Worm (Caenorhabditis elegans): ENCODE results near the gene W07A12.8.

W07A12.8 gene

DNA sequence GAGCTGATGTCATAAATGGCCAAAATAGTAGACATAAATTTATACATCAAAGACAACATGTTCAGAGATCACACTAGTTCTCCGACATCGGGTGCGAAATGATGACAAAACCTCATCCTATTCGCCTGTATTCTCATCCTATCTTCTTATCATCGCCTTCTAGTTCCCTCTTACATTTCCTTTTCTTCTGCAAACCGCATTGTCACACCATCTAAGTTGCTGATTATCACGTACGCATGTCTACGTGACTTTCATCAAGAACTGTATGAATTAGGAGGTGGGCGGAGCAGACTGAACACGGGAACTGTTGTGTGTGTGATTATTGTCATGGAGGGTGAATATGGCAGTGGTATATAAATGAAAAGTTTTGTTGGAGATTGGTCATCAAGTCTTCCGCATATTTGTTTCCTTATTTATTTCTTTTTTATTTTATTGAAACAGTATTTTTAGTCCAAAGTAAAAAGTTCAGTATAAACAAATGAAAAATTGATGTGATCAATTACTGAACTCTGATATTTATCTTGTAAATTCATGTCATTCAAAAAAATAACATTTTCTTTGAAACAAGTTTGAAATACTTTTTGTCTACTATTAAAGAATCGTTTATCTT, 5.3 kb downstream of the W07A12.8 start (continued):
- TF ChIP-seq pag-3 (tag; optimal IDR thresholded peaks at IDR 0.05; ENCODE audit: borderline replicate concordance, insufficient read depth) = no peak
- TF ChIP-seq zip-4 (GFP tag; optimal IDR thresholded peaks at IDR 0.05) = no peak
- peak; percentile 90 for TF ChIP-seq nhr-85 (tag)
- TF ChIP-seq F16B12.6 (tag; optimal IDR thresholded peaks at IDR 0.05) = no peak
- TF ChIP-seq ceh-90 (tag; optimal IDR thresholded peaks at IDR 0.05) = no peak
- no peak for TF ChIP-seq fkh-8 (tag; optimal IDR thresholded peaks at IDR 0.05)
- TF ChIP-seq unc-30 (tag; optimal IDR thresholded peaks at IDR 0.05) = no peak
- no peak for TF ChIP-seq ceh-82 (tag; optimal IDR thresholded peaks at IDR 0.05)
- peak in 1 of 2 experiments; percentile 58 for TF ChIP-seq mdl-1 (tag; optimal IDR thresholded peaks at IDR 0.05)
- TF ChIP-seq unc-98 (GFP tag; IDR thresholded peaks at IDR 0.05) = no peak
- no peak for TF ChIP-seq sptf-1 (tag; optimal IDR thresholded peaks at IDR 0.05)
- no peak for TF ChIP-seq ztf-11 (tag; optimal IDR thresholded peaks at IDR 0.05)
- TF ChIP-seq elt-2 (tag; optimal IDR thresholded peaks at IDR 0.05) = no peak
- TF ChIP-seq ztf-4 (tag; optimal IDR thresholded peaks at IDR 0.05) = no peak
- TF ChIP-seq snu-23 (GFP tag; optimal IDR thresholded peaks at IDR 0.05) = peak; percentile 43
- no peak for TF ChIP-seq pax-3 (tag; optimal IDR thresholded peaks at IDR 0.05)
- TF ChIP-seq vab-15 (tag; optimal IDR thresholded peaks at IDR 0.05) = no peak
- no peak for TF ChIP-seq mab-9 (GFP tag; IDR thresholded peaks at IDR 0.05)
- TF ChIP-seq lsy-2 (tag; optimal IDR thresholded peaks at IDR 0.05) = no peak
- no peak for TF ChIP-seq nhr-11 (tag; optimal IDR thresholded peaks at IDR 0.05)
- TF ChIP-seq nhr-84 (tag; optimal IDR thresholded peaks at IDR 0.05) = no peak
- TF ChIP-seq lin-39 (tag; optimal IDR thresholded peaks at IDR 0.05) = no peak
- peak; percentile 83 for TF ChIP-seq aha-1 (tag; optimal IDR thresholded peaks at IDR 0.05)
- no peak for TF ChIP-seq fkh-4 (tag; optimal IDR thresholded peaks at IDR 0.05; ENCODE audit: borderline replicate concordance)
- TF ChIP-seq Y116A8C.19 (tag; optimal IDR thresholded peaks at IDR 0.05; ENCODE audit: borderline replicate concordance) = no peak
- TF ChIP-seq hlh-17 (GFP tag; optimal IDR thresholded peaks at IDR 0.05; ENCODE audit: borderline replicate concordance) = no peak
- TF ChIP-seq dpl-1 (GFP tag; optimal IDR thresholded peaks at IDR 0.05) = no peak
- TF ChIP-seq ets-5 (GFP tag; IDR thresholded peaks at IDR 0.05) = no peak
- peak; percentile 89 for TF ChIP-seq blmp-1 (tag; optimal IDR thresholded peaks at IDR 0.05)
- TF ChIP-seq nhr-90 (tag; optimal IDR thresholded peaks at IDR 0.05; ENCODE audit: poor library complexity) = peak; percentile 65
- TF ChIP-seq nhr-28 (tag; optimal IDR thresholded peaks at IDR 0.05) = no peak
- no peak for TF ChIP-seq lin-15B (tag; optimal IDR thresholded peaks at IDR 0.05)
- TF ChIP-seq efl-1 (optimal IDR thresholded peaks at IDR 0.05) = no peak
- peak in 1 of 2 experiments; percentile 87 for TF ChIP-seq efl-1 (GFP tag; optimal IDR thresholded peaks at IDR 0.05 in 1 of 2)
- TF ChIP-seq tlp-1 (tag; optimal IDR thresholded peaks at IDR 0.05) = no peak
- no peak for TF ChIP-seq fkh-10 (GFP tag; optimal IDR thresholded peaks at IDR 0.05)
- peak; percentile 34 for TF ChIP-seq tbx-2 (tag; optimal IDR thresholded peaks at IDR 0.05)
- TF ChIP-seq ama-1 (optimal IDR thresholded peaks at IDR 0.05) = no peak
- TF ChIP-seq egl-27 (tag; optimal IDR thresholded peaks at IDR 0.05) = no peak
- TF ChIP-seq nhr-19 (GFP tag; conservative IDR thresholded peaks at IDR 0.05) = no peak; the same call in 1 of the 2 replicates
- no peak for TF ChIP-seq unc-62 (GFP tag; optimal IDR thresholded peaks at IDR 0.05)
- no peak for TF ChIP-seq dsc-1 (tag; optimal IDR thresholded peaks at IDR 0.05)
- TF ChIP-seq mep-1 (tag; optimal IDR thresholded peaks at IDR 0.05) = peak; percentile 19
- no peak for TF ChIP-seq sup-37 (GFP tag; optimal IDR thresholded peaks at IDR 0.05)
- peak; percentile 62 for TF ChIP-seq unc-130 (tag; optimal IDR thresholded peaks at IDR 0.05)
- TF ChIP-seq isw-1 (GFP tag; IDR thresholded peaks at IDR 0.05) = no peak
- TF ChIP-seq nhr-12 (tag; optimal IDR thresholded peaks at IDR 0.05) = no peak
